Worm (Caenorhabditis elegans) whole organism, L3 larva: ENCODE measurements around the gene cyp-33C1.

Experiments used
- ZK546.5 ChIP-seq: sonication (generic microtip); optimal IDR thresholded peaks from 2 replicates; lab custom pipeline; 2017; ENCODE audit warnings: missing biosample characterization, missing genetic modification characterization
- aly-2 ChIP-seq: fragments of 150-350 bp; optimal IDR thresholded peaks from 2 replicates; lab custom pipeline; 2014; ENCODE audit warnings: missing biosample characterization, missing genetic modification characterization
- fkh-10 ChIP-seq: sonication (generic microtip); optimal IDR thresholded peaks from 2 replicates; lab custom pipeline; 2017; ENCODE audit warnings: missing biosample characterization, missing genetic modification reagents, missing genetic modification characterization
- jun-1 ChIP-seq: fragments of 150-350 bp; optimal IDR thresholded peaks from 2 replicates; lab custom pipeline; 2014; ENCODE audit warnings: missing biosample characterization, missing genetic modification reagents, missing genetic modification characterization
- mdl-1 ChIP-seq: fragments of 150-350 bp; optimal IDR thresholded peaks from 2 replicates; lab custom pipeline; 2014; ENCODE audit warnings: missing biosample characterization, missing genetic modification characterization
- nfya-1 ChIP-seq: sonication (generic microtip); optimal IDR thresholded peaks from 2 replicates; lab custom pipeline; 2017; ENCODE audit warnings: missing genetic modification characterization, mild to moderate bottlenecking, missing compliant biosample characterization, antibody characterized with exemption, moderate library complexity; ENCODE audit not compliant: insufficient read depth
- nhr-11 ChIP-seq: fragments of 150-350 bp; optimal IDR thresholded peaks from 2 replicates; lab custom pipeline; 2014; ENCODE audit warnings: missing biosample characterization, missing genetic modification characterization
- nhr-237 ChIP-seq: fragments of 150-350 bp; optimal IDR thresholded peaks from 2 replicates; lab custom pipeline; 2014; ENCODE audit warnings: missing biosample characterization, missing genetic modification characterization

ce11 chrV:2199594-2199993 lies 20.3 kb downstream of the cyp-33C1 start:
- TF ChIP-seq aly-2 (tag; lab: Kevin White, UChicago), result no peak
- TF ChIP-seq nhr-237 (tag; lab: Kevin White, UChicago), result no peak
- TF ChIP-seq nfya-1 (tag; lab: Kevin White, UChicago), result no peak
- TF ChIP-seq nhr-11 (tag; lab: Kevin White, UChicago), result no peak
- TF ChIP-seq ZK546.5 (tag; lab: Kevin White, UChicago), result no peak
- no peak for TF ChIP-seq mdl-1 (tag; lab: Kevin White, UChicago)
- no peak for TF ChIP-seq fkh-10 (GFP tag; lab: Kevin White, UChicago)
- no peak for TF ChIP-seq jun-1 (tag; lab: Kevin White, UChicago)
